Worm (Caenorhabditis elegans): Measurements from ENCODE around the gene F21D12.3.

DNA sequence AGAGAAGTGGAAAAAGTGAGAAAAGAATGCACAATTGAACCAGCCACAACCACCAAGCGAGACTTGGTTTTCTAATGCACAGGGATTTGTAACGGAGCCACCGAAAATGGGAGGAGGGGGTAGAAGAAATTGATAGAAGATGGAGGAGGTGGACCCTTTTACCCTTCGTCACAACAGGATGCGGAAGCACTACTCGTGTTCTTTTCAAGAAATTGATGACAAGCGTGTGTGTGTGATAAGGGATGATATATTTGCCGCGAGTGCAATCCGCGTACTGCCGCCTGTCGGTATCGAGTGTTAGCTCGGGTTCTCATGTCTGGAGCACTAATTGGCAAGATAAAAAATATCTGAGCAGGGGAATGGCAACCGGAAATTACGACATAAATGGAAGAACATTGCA, at the start of gene F21D12.3:
- no peak for TF ChIP-seq skn-1 (tag; optimal IDR thresholded peaks at IDR 0.05)
- no peak for TF ChIP-seq F37D6.2 (tag; optimal IDR thresholded peaks at IDR 0.05)
- no peak for TF ChIP-seq nhr-28 (tag; optimal IDR thresholded peaks at IDR 0.05)
- TF ChIP-seq nhr-102 (tag; optimal IDR thresholded peaks at IDR 0.05), result no peak
